Fruit fly (Drosophila melanogaster) whole organism, embryonic: ENCODE data around the gene pck.

Experiments used
- BEAF-32 ChIP-seq: fragments of 200-800 bp; sonication (Bioruptor generic); optimal IDR thresholded peaks from 3 replicates; lab custom pipeline; 2017; ENCODE audit warnings: missing biosample characterization, missing genetic modification characterization, mild to moderate bottlenecking, moderate library complexity, missing genetic modification reagents
- Bdp1 ChIP-seq: fragments of 200-800 bp; sonication (Bioruptor generic); optimal IDR thresholded peaks from 3 replicates; lab custom pipeline; 2016; ENCODE audit warnings: missing biosample characterization, missing genetic modification characterization
- CG10209 ChIP-seq: fragments of 200-800 bp; sonication (Bioruptor generic); optimal IDR thresholded peaks from 3 replicates; lab custom pipeline; 2017; ENCODE audit warnings: missing biosample characterization, mild to moderate bottlenecking, missing genetic modification characterization, missing genetic modification reagents
- CG10543 ChIP-seq: fragments of 200-800 bp; sonication (Bioruptor generic); optimal IDR thresholded peaks from 3 replicates; lab custom pipeline; 2017; ENCODE audit warnings: missing biosample characterization, mild to moderate bottlenecking, missing genetic modification characterization, moderate library complexity
- CG10654 ChIP-seq: fragments of 200-800 bp; sonication (Bioruptor generic); optimal IDR thresholded peaks from 2 replicates; lab custom pipeline; 2016; ENCODE audit warnings: missing biosample characterization, missing genetic modification characterization
- CG11456 ChIP-seq: fragments of 200-800 bp; sonication (Bioruptor generic); IDR thresholded peaks from 3 replicates; pipeline ENCODE4 v1.3.6; 2022; ENCODE audit warnings: missing biosample characterization, missing genetic modification characterization
- CG12299 ChIP-seq: fragments of 200-800 bp; sonication (Bioruptor generic); optimal IDR thresholded peaks from 2 replicates; lab custom pipeline; 2018; ENCODE audit warnings: missing biosample characterization, mild to moderate bottlenecking, missing genetic modification characterization
- CG12391 ChIP-seq: fragments of 200-800 bp; sonication (Bioruptor generic); optimal IDR thresholded peaks from 3 replicates; lab custom pipeline; 2018; ENCODE audit warnings: missing biosample characterization, mild to moderate bottlenecking, missing genetic modification characterization, moderate library complexity
- CG13424 ChIP-seq: fragments of 200-800 bp; sonication (Bioruptor generic); optimal IDR thresholded peaks from 2 replicates; lab custom pipeline; 2019; ENCODE audit warnings: missing biosample characterization, mild to moderate bottlenecking, missing genetic modification characterization, moderate library complexity
- CG13894 ChIP-seq: fragments of 200-800 bp; sonication (Bioruptor generic); optimal IDR thresholded peaks from 3 replicates; lab custom pipeline; 2018; ENCODE audit warnings: missing biosample characterization, mild to moderate bottlenecking, missing genetic modification characterization, moderate library complexity
- CG15269 ChIP-seq: fragments of 200-800 bp; sonication (Bioruptor generic); optimal IDR thresholded peaks from 2 replicates; lab custom pipeline; 2018; ENCODE audit warnings: missing biosample characterization, mild to moderate bottlenecking, missing genetic modification characterization, moderate library complexity
- CG15479 ChIP-seq: fragments of 200-800 bp; sonication (Bioruptor generic); optimal IDR thresholded peaks from 3 replicates; lab custom pipeline; 2019; ENCODE audit warnings: missing biosample characterization, mild to moderate bottlenecking, missing genetic modification characterization, moderate library complexity
- CG16815 ChIP-seq: fragments of 200-800 bp; sonication (Bioruptor generic); optimal IDR thresholded peaks from 3 replicates; lab custom pipeline; 2017; ENCODE audit warnings: missing biosample characterization, mild to moderate bottlenecking, missing genetic modification characterization
- CG17385 ChIP-seq: fragments of 200-800 bp; sonication (Bioruptor generic); optimal IDR thresholded peaks from 3 replicates; lab custom pipeline; 2018; ENCODE audit warnings: missing biosample characterization, mild to moderate bottlenecking, missing genetic modification characterization
- CG18599 ChIP-seq: fragments of 200-800 bp; sonication (Bioruptor generic); optimal IDR thresholded peaks from 3 replicates; lab custom pipeline; 2017; ENCODE audit warnings: missing biosample characterization, missing genetic modification characterization, mild to moderate bottlenecking, moderate library complexity, missing genetic modification reagents
- CG34376 ChIP-seq: fragments of 200-800 bp; sonication (Bioruptor generic); optimal IDR thresholded peaks from 2 replicates; lab custom pipeline; 2018; ENCODE audit warnings: missing biosample characterization, mild to moderate bottlenecking, missing genetic modification characterization
- CG3995 ChIP-seq: fragments of 200-800 bp; sonication (Bioruptor generic); optimal IDR thresholded peaks from 3 replicates; lab custom pipeline; 2016; ENCODE audit warnings: missing biosample characterization, missing genetic modification characterization
- CG4282 ChIP-seq: fragments of 200-800 bp; sonication (Bioruptor generic); optimal IDR thresholded peaks from 2 replicates; lab custom pipeline; 2016; ENCODE audit warnings: missing biosample characterization, missing genetic modification characterization
- CG4730 ChIP-seq: fragments of 200-800 bp; sonication (Bioruptor generic); IDR thresholded peaks from 2 replicates; pipeline ENCODE4 v1.3.6; 2022; ENCODE audit warnings: missing biosample characterization, missing genetic modification characterization
- CG7556 ChIP-seq: fragments of 200-800 bp; sonication (Bioruptor generic); optimal IDR thresholded peaks from 2 replicates; lab custom pipeline; 2017; ENCODE audit warnings: missing biosample characterization, mild to moderate bottlenecking, missing genetic modification characterization
- CG8281 ChIP-seq: fragments of 200-800 bp; sonication (Bioruptor generic); optimal IDR thresholded peaks from 2 replicates; lab custom pipeline; 2018; ENCODE audit warnings: missing biosample characterization, mild to moderate bottlenecking, missing genetic modification characterization, moderate library complexity
- CG9215 ChIP-seq: fragments of 200-800 bp; sonication (Bioruptor generic); IDR thresholded peaks from 2 replicates; pipeline ENCODE4 v1.3.6; 2022; ENCODE audit warnings: missing biosample characterization, missing genetic modification characterization
- CG9876 ChIP-seq: fragments of 200-800 bp; sonication (Bioruptor generic); optimal IDR thresholded peaks from 2 replicates; lab custom pipeline; 2016; ENCODE audit warnings: missing biosample characterization, missing genetic modification characterization
- Dek ChIP-seq: fragments of 200-800 bp; sonication (Bioruptor generic); optimal IDR thresholded peaks from 3 replicates; lab custom pipeline; 2019; ENCODE audit warnings: missing biosample characterization, mild to moderate bottlenecking, missing genetic modification characterization, moderate library complexity
- Dfd ChIP-seq, 2 experiments: fragments of >200 bp; optimal IDR thresholded peaks; 2 replicates each; lab custom pipeline; 2017; ENCODE audit warnings: missing biosample characterization in 2 of 2, missing genetic modification characterization in 2 of 2
- Dip3 ChIP-seq: fragments of 200-800 bp; sonication (Bioruptor generic); optimal IDR thresholded peaks from 3 replicates; lab custom pipeline; 2016; ENCODE audit warnings: missing biosample characterization, missing genetic modification characterization
- H2.0 ChIP-seq: fragments of 200-800 bp; sonication (Bioruptor generic); IDR thresholded peaks from 2 replicates; pipeline ENCODE4 v1.3.6; 2022; ENCODE audit warnings: missing biosample characterization, missing genetic modification characterization
- HLHmδ ChIP-seq: fragments of 200-800 bp; sonication (Bioruptor generic); optimal IDR thresholded peaks from 2 replicates; lab custom pipeline; 2018; ENCODE audit warnings: missing biosample characterization, mild to moderate bottlenecking, missing genetic modification characterization, moderate library complexity
- Nf-YA ChIP-seq: fragments of 200-800 bp; sonication (Bioruptor generic); IDR thresholded peaks from 2 replicates; pipeline ENCODE4 v1.3.6; 2022; ENCODE audit warnings: missing biosample characterization, missing genetic modification characterization
- Ravus ChIP-seq: fragments of 200-800 bp; sonication (Bioruptor generic); IDR thresholded peaks from 2 replicates; pipeline ENCODE4 v1.3.6; 2022; ENCODE audit warnings: missing biosample characterization, missing genetic modification characterization
- Sox102F ChIP-seq: fragments of 200-800 bp; sonication (Bioruptor generic); optimal IDR thresholded peaks from 2 replicates; lab custom pipeline; 2018; ENCODE audit warnings: missing biosample characterization, mild to moderate bottlenecking, missing genetic modification characterization, moderate library complexity
- Xbp1 ChIP-seq: fragments of 200-800 bp; sonication (Bioruptor generic); optimal IDR thresholded peaks from 3 replicates; lab custom pipeline; 2016; ENCODE audit warnings: missing biosample characterization, mild to moderate bottlenecking, missing genetic modification characterization
- br ChIP-seq: fragments of >200 bp; optimal IDR thresholded peaks from 2 replicates; lab custom pipeline; 2017
- corto ChIP-seq: fragments of 200-800 bp; sonication (Bioruptor generic); optimal IDR thresholded peaks from 2 replicates; lab custom pipeline; 2016; ENCODE audit warnings: missing biosample characterization, mild to moderate bottlenecking, missing genetic modification characterization, moderate library complexity
- dan ChIP-seq: fragments of 200-800 bp; sonication (Bioruptor generic); IDR thresholded peaks from 2 replicates; pipeline ENCODE4 v1.3.6; 2022; ENCODE audit warnings: missing biosample characterization, missing genetic modification characterization
- ems ChIP-seq: fragments of 200-800 bp; sonication (Bioruptor generic); optimal IDR thresholded peaks from 3 replicates; lab custom pipeline; 2016; ENCODE audit warnings: missing biosample characterization, missing genetic modification characterization
- fu2 ChIP-seq: fragments of 200-800 bp; sonication (Bioruptor generic); optimal IDR thresholded peaks from 2 replicates; lab custom pipeline; 2016; ENCODE audit warnings: missing biosample characterization, missing genetic modification characterization
- hb ChIP-seq: fragments of 200-800 bp; sonication (Bioruptor generic); IDR thresholded peaks from 3 replicates; pipeline ENCODE4 v1.3.6; 2022; ENCODE audit warnings: missing biosample characterization, missing genetic modification characterization; ENCODE audit not compliant: partially characterized antibody
- hth ChIP-seq: fragments of >200 bp; optimal IDR thresholded peaks from 2 replicates; lab custom pipeline; 2017; ENCODE audit warnings: inconsistent platforms
- ken ChIP-seq: fragments of 200-800 bp; sonication (Bioruptor generic); IDR thresholded peaks from 3 replicates; pipeline ENCODE4 v1.3.6; 2022; ENCODE audit warnings: missing biosample characterization, missing genetic modification characterization
- nom ChIP-seq: fragments of 200-800 bp; sonication (Bioruptor generic); optimal IDR thresholded peaks from 2 replicates; lab custom pipeline; 2017; ENCODE audit warnings: missing biosample characterization, missing genetic modification characterization, mild to moderate bottlenecking, moderate library complexity, missing genetic modification reagents
- pum ChIP-seq: fragments of 200-800 bp; sonication (Bioruptor generic); optimal IDR thresholded peaks from 2 replicates; lab custom pipeline; 2016; ENCODE audit warnings: missing biosample characterization, missing genetic modification characterization
- sisA ChIP-seq: fragments of 200-800 bp; sonication (Bioruptor generic); IDR thresholded peaks from 2 replicates; pipeline ENCODE4 v1.3.6; 2022; ENCODE audit warnings: missing biosample characterization, missing genetic modification characterization
- sug ChIP-seq: fragments of 200-800 bp; optimal IDR thresholded peaks from 2 replicates; lab custom pipeline; 2019; ENCODE audit warnings: missing biosample characterization, mild to moderate bottlenecking, missing genetic modification characterization, moderate library complexity
- ttk ChIP-seq: fragments of 200-800 bp; sonication (Bioruptor generic); IDR thresholded peaks from 2 replicates; pipeline ENCODE4 v2.1.2; 2022; ENCODE audit warnings: missing biosample characterization, missing genetic modification characterization
- tx ChIP-seq: fragments of 200-800 bp; sonication (Bioruptor generic); optimal IDR thresholded peaks from 2 replicates; lab custom pipeline; 2016; ENCODE audit warnings: missing biosample characterization, missing genetic modification characterization
- vfl ChIP-seq: fragments of 200-800 bp; sonication (Bioruptor generic); optimal IDR thresholded peaks from 2 replicates; lab custom pipeline; 2016; ENCODE audit warnings: missing biosample characterization, missing genetic modification characterization
- wor ChIP-seq: fragments of 200-800 bp; sonication (Bioruptor generic); IDR thresholded peaks from 2 replicates; pipeline ENCODE4 v1.3.6; 2022; ENCODE audit warnings: missing biosample characterization, missing genetic modification characterization
- z ChIP-seq: fragments of 200-800 bp; sonication (Bioruptor generic); IDR thresholded peaks from 3 replicates; pipeline ENCODE4 v1.3.6; 2022; ENCODE audit warnings: missing biosample characterization, missing genetic modification characterization

The pck gene

DNA sequence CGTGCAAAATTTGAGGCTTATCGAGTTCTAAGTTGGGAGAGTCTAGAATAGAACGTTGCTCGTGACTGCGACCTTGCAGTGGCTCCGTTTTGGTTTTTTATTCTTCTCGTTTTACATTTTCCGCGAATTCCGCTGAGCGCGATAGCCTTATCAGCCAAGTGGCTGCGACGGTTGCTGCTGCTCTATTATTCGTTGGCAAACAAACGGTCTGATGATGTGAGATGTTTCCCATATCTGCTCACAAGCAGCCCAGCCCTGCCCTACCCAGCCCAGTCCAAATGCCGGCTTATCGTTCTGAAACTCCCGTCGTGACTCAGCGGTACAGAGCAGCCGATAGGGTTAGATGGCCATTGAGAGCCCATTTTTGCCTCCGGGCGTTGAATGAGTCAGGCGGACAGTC lies 10.0 kb downstream of the pck start:
- no peak for TF ChIP-seq Bdp1 (GFP tag; lab: Kevin White, UChicago)
- TF ChIP-seq ems (GFP tag; lab: Kevin White, UChicago) = no peak
- TF ChIP-seq CG17385 (GFP tag; lab: Kevin White, UChicago) = no peak
- TF ChIP-seq sug (tag; lab: Kevin White, UChicago) = peak; percentile 20
- TF ChIP-seq CG10543 (GFP tag; lab: Kevin White, UChicago) = peak; percentile 23
- peak; percentile 45 for TF ChIP-seq CG34376 (GFP tag; lab: Kevin White, UChicago)
- peak; percentile 4 for TF ChIP-seq nom (GFP tag; lab: Kevin White, UChicago)
- TF ChIP-seq CG15479 = peak; percentile 87

DNA sequence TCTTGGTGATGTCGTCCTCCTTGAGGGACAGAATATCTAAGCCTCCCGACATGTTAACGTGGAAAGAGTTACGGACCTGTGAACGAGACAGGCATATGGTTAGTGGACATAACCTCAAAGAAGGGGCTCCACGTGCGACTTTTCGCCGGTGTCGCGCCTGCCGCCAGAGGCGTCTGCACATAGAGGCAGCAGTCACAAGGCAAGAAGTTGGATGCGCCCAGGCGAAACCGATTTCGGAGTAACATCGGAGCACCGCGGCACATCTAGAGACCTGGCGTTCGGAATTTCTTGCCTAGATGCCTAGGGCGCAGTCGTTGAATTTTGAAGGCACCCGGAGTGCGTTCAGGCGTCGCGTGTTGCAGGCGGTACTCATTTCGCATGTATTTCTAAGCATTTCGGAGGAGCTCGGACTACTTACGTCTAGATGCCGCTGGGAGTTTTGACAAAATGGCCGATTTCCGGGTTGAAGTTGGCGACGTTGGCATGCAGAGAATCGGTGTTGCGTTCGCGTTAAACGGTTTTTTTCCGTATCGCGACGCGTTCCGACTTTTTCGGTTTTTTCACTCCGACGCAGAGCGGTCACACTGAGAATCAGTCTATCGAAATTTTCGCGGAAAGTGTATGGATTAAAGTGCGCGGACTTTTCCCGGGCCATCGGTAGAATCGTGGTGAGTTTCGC lies 12.5 kb downstream of the pck start, which contains the start of the genes sta and inc:
Gene sta, minus strand, starts transcription at position 574 of the 679 bp plus-strand sequence.
Gene inc, plus strand, starts transcription at position 640 of the 679 bp plus-strand sequence.
- TF ChIP-seq CG3995 (GFP tag; lab: Kevin White, UChicago) (peak; percentile 57), Dek (tag; lab: Kevin White, UChicago) (peak; percentile 50), CG4282 (GFP tag; lab: Kevin White, UChicago) (no peak), CG8281 (tag; lab: Kevin White, UChicago) (no peak), dan (no peak), CG15269 (peak; percentile 60), Dfd (GFP tag; optimal IDR thresholded peaks at IDR 0.05; lab: Kevin White, UChicago) (no peak), hth (lab: Kevin White, UChicago) (no peak), CG11456 (GFP tag; lab: Robert Waterston, UW) (peak; percentile 74; the same call in 2 of the 3 replicates), tx (GFP tag; lab: Kevin White, UChicago) (peak; percentile 26), Xbp1 (GFP tag; lab: Kevin White, UChicago) (peak; percentile 38), Dip3 (GFP tag; lab: Kevin White, UChicago) (peak; percentile 8), CG7556 (GFP tag; lab: Kevin White, UChicago) (peak; percentile 60), wor (GFP tag; lab: Robert Waterston, UW) (no peak), corto (GFP tag; lab: Kevin White, UChicago) (no peak), fu2 (GFP tag; lab: Kevin White, UChicago) (peak; percentile 40), CG13424 (tag; lab: Kevin White, UChicago) (peak; percentile 22), pum (GFP tag; lab: Kevin White, UChicago) (peak; percentile 5), BEAF-32 (GFP tag; lab: Kevin White, UChicago) (peak; percentile 74), sisA (GFP tag; lab: Robert Waterston, UW) (no peak), hb (no peak), br (lab: Kevin White, UChicago) (no peak), ttk (peak; percentile 32; the same call in 1 of the 2 replicates), Sox102F (GFP tag; lab: Kevin White, UChicago) (no peak), vfl (GFP tag; lab: Kevin White, UChicago) (peak; percentile 42), CG9215 (GFP tag; lab: Robert Waterston, UW) (no peak), CG12299 (tag; lab: Kevin White, UChicago) (peak; percentile 66), CG10209 (GFP tag; lab: Kevin White, UChicago) (peak; percentile 69), CG9876 (peak; percentile 46), CG16815 (GFP tag; lab: Kevin White, UChicago) (no peak), Ravus (GFP tag; lab: Robert Waterston, UW) (no peak), CG18599 (peak; percentile 80), CG13894 (tag; lab: Kevin White, UChicago) (peak; percentile 72), ken (GFP tag; lab: Robert Waterston, UW) (peak; percentile 67; the same call in 1 of the 3 replicates), Nf-YA (peak; percentile 50; the same call in 1 of the 2 replicates), z (GFP tag; lab: Robert Waterston, UW) (0 out of 3 replicates have a peak, but pooled peaks have one; percentile 27), CG12391 (tag; lab: Kevin White, UChicago) (peak; percentile 58), HLHmδ (GFP tag; lab: Kevin White, UChicago) (peak; percentile 95), H2.0 (GFP tag; lab: Robert Waterston, UW) (0 out of 2 replicates have a peak, but pooled peaks have one; percentile 5), CG4730 (GFP tag; lab: Robert Waterston, UW) (no peak), CG10654 (GFP tag; lab: Kevin White, UChicago) (no peak)
